Fruit fly (Drosophila melanogaster): ENCODE results near the gene bru2.

bru2 gene

DNA sequence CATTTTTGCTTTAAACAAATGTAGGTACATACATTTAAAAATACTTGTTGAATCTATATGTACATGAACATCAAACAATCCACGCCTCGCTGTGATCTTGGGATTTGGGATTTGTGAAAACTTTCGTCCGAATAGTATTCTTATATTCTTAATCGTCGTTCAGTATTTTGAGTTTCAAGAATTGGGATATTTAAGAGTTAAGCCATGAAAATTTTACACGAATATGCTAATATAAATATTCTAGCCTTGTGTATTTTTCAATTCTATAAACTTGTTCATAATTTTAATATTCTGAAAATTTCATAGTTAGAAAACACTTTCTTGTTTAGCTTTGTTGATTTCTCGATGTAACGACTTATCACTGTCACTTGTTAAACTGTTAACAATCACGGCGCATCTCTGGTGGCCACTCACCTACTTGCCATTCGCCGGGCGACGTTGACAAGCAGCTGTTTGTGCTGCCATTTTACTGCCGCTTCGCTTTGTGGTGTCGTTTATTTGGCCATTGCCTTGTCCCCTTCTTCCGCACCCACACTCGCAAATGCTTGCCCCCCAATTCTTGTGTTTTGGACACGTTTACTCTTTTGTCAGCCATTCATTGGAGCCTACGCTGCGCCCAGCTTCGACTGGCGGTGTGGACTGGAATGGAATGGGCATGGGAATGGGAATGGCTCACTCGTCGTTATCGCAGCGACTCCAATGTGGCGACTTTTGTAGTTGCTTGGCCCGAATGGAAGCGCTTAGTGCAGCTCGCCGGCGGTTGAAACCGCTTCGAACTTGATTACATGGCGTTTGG, 92.2 kb downstream of the bru2 start (continued):
- TF ChIP-seq stc (GFP tag; IDR thresholded peaks at IDR 0.05) (no peak), twi (tag; optimal IDR thresholded peaks at IDR 0.05) (no peak), gt (GFP tag; IDR thresholded peaks at IDR 0.05) (no peak), Doc2 (GFP tag; IDR thresholded peaks at IDR 0.05) (no peak), yki (optimal IDR thresholded peaks at IDR 0.05) (peak; percentile 35), Lhr (GFP tag; optimal IDR thresholded peaks at IDR 0.05) (no peak), CG1647 (GFP tag; optimal IDR thresholded peaks at IDR 0.05) (no peak), cas (GFP tag; IDR thresholded peaks at IDR 0.05) (no peak), CG15011 (GFP tag; optimal IDR thresholded peaks at IDR 0.05) (no peak), Ets97D (GFP tag; optimal IDR thresholded peaks at IDR 0.05) (no peak), CG1602 (GFP tag; optimal IDR thresholded peaks at IDR 0.05) (no peak), CG6854 (GFP tag; optimal IDR thresholded peaks at IDR 0.05) (no peak), onecut (GFP tag; IDR thresholded peaks at IDR 0.05) (no peak), Nf-YB (GFP tag; optimal IDR thresholded peaks at IDR 0.05) (no peak), unc-4 (GFP tag; IDR thresholded peaks at IDR 0.05; ENCODE audit: partially characterized antibody) (0 out of 2 replicates have a peak, but pooled peaks have one; percentile 20), CG10979 (tag; optimal IDR thresholded peaks at IDR 0.05) (no peak), prd (optimal IDR thresholded peaks at IDR 0.05) (no peak), prd (GFP tag; IDR thresholded peaks at IDR 0.05) (0 out of 3 replicates have a peak, but pooled peaks have one; percentile 10), aop (GFP tag; IDR thresholded peaks at IDR 0.05) (no peak), CG14050 (GFP tag; IDR thresholded peaks at IDR 0.05) (no peak), CG7556 (GFP tag; optimal IDR thresholded peaks at IDR 0.05) (no peak), CG15601 (tag; optimal IDR thresholded peaks at IDR 0.05) (no peak), Hr51 (GFP tag; optimal IDR thresholded peaks at IDR 0.05) (no peak), croc (GFP tag; conservative IDR thresholded peaks at IDR 0.05) (no peak), CG30431 (GFP tag; optimal IDR thresholded peaks at IDR 0.05) (no peak), Aef1 (GFP tag; IDR thresholded peaks at IDR 0.05) (no peak), CG14667 (GFP tag; IDR thresholded peaks at IDR 0.05) (no peak), ato (GFP tag; IDR thresholded peaks at IDR 0.05; ENCODE audit: partially characterized antibody) (no peak), pzg (GFP tag; optimal IDR thresholded peaks at IDR 0.05) (peak; percentile 54), CG14860 (GFP tag; IDR thresholded peaks at IDR 0.05; ENCODE audit: partially characterized antibody) (no peak), Hr78 (GFP tag; optimal IDR thresholded peaks at IDR 0.05) (no peak), her (GFP tag; optimal IDR thresholded peaks at IDR 0.05) (no peak), chn (GFP tag; optimal IDR thresholded peaks at IDR 0.05) (no peak), CG9215 (GFP tag; IDR thresholded peaks at IDR 0.05) (no peak), CG34376 (GFP tag; optimal IDR thresholded peaks at IDR 0.05) (no peak), shn (GFP tag; optimal IDR thresholded peaks at IDR 0.05) (no peak), fd3F (GFP tag; optimal IDR thresholded peaks at IDR 0.05) (no peak), salm (tag; optimal IDR thresholded peaks at IDR 0.05) (no peak), bbx (GFP tag; IDR thresholded peaks at IDR 0.05; ENCODE audit: partially characterized antibody) (no peak), jing (GFP tag; optimal IDR thresholded peaks at IDR 0.05) (no peak), al (GFP tag; IDR thresholded peaks at IDR 0.05) (no peak), HHEX (GFP tag; optimal IDR thresholded peaks at IDR 0.05) (no peak), CG15479 (GFP tag; optimal IDR thresholded peaks at IDR 0.05) (no peak), CHES-1-like (GFP tag; optimal IDR thresholded peaks at IDR 0.05) (no peak), zen (tag; optimal IDR thresholded peaks at IDR 0.05) (no peak), CG32772 (GFP tag; IDR thresholded peaks at IDR 0.05) (no peak), Abd-B (GFP tag; optimal IDR thresholded peaks at IDR 0.05) (no peak), CG12769 (tag; optimal IDR thresholded peaks at IDR 0.05) (peak; percentile 84), pho (GFP tag; optimal IDR thresholded peaks at IDR 0.05) (no peak), Dip3 (GFP tag; optimal IDR thresholded peaks at IDR 0.05) (no peak)

Data from whole organism, embryonic.